Worm (Caenorhabditis elegans) whole organism, young adult: ENCODE measurements around the gene trxr-1.

Source experiments
- B0019.2 ChIP-seq: fragments of 200-800 bp; sonication (Bioruptor generic); conservative IDR thresholded peaks from 2 replicates; pipeline ENCODE4 v1.3.6; 2022; ENCODE audit warnings: missing genetic modification reagents, missing genetic modification characterization, missing compliant biosample characterization
- B0035.1 ChIP-seq: sonication (generic microtip); optimal IDR thresholded peaks from 2 replicates; lab custom pipeline; 2016; ENCODE audit warnings: missing genetic modification characterization, mild to moderate bottlenecking, missing compliant biosample characterization, missing genotype, missing genetic modification reagents
- C06A6.2 ChIP-seq: fragments of 200-800 bp; sonication (Bioruptor generic); conservative IDR thresholded peaks from 2 replicates; pipeline ENCODE4 v1.3.6; 2022; ENCODE audit warnings: missing genetic modification characterization, missing compliant biosample characterization
- C17E4.6 ChIP-seq: fragments of 200-800 bp; sonication (Bioruptor generic); IDR thresholded peaks from 2 replicates; pipeline ENCODE4 v1.3.6; 2022; ENCODE audit warnings: missing genetic modification reagents, missing genetic modification characterization, missing compliant biosample characterization
- D2030.7 ChIP-seq: fragments of 200-800 bp; sonication (Bioruptor generic); IDR thresholded peaks from 2 replicates; pipeline ENCODE4 v1.3.6; 2022; ENCODE audit warnings: missing genetic modification reagents, missing genetic modification characterization, missing compliant biosample characterization
- F23B12.7 ChIP-seq: sonication (generic microtip); optimal IDR thresholded peaks from 2 replicates; lab custom pipeline; 2017; ENCODE audit warnings: missing genetic modification characterization, mild to moderate bottlenecking, missing compliant biosample characterization, antibody characterized with exemption, moderate library complexity; ENCODE audit not compliant: insufficient read depth
- F39B2.1 ChIP-seq: fragments of 200-800 bp; sonication (Bioruptor generic); IDR thresholded peaks from 2 replicates; pipeline ENCODE4 v1.3.6; 2022; ENCODE audit warnings: missing genetic modification reagents, missing genetic modification characterization, missing compliant biosample characterization
- F49E8.2 ChIP-seq: sonication (generic microtip); optimal IDR thresholded peaks from 3 replicates; lab custom pipeline; 2017; ENCODE audit warnings: missing genetic modification characterization, mild to moderate bottlenecking, missing compliant biosample characterization, antibody characterized with exemption, moderate library complexity; ENCODE audit not compliant: insufficient read depth
- F52B5.7 ChIP-seq: sonication (generic microtip); optimal IDR thresholded peaks from 2 replicates; lab custom pipeline; 2016; ENCODE audit warnings: mild to moderate bottlenecking, missing genetic modification characterization, missing compliant biosample characterization
- K12H6.12 ChIP-seq: fragments of 200-800 bp; sonication (Bioruptor generic); optimal IDR thresholded peaks from 2 replicates; lab custom pipeline; 2018; ENCODE audit warnings: mild to moderate bottlenecking, missing genetic modification characterization, missing compliant biosample characterization
- Y67H2A.10 ChIP-seq: fragments of 200-800 bp; sonication (Bioruptor generic); conservative IDR thresholded peaks from 2 replicates; pipeline ENCODE4 v1.3.6; 2022; ENCODE audit warnings: missing genetic modification reagents, missing genetic modification characterization, missing compliant biosample characterization
- aptf-2 ChIP-seq: fragments of 200-800 bp; sonication (Bioruptor generic); conservative IDR thresholded peaks from 2 replicates; pipeline ENCODE4 v1.3.6; 2022; ENCODE audit warnings: missing genetic modification reagents, missing genetic modification characterization, missing compliant biosample characterization
- attf-3 ChIP-seq: fragments of 200-800 bp; sonication (Bioruptor generic); conservative IDR thresholded peaks from 2 replicates; pipeline ENCODE4 v1.3.6; 2022; ENCODE audit warnings: missing genetic modification reagents, missing genetic modification characterization, missing compliant biosample characterization
- attf-5 ChIP-seq: fragments of 200-800 bp; sonication (Bioruptor generic); optimal IDR thresholded peaks from 2 replicates; lab custom pipeline; 2018; ENCODE audit warnings: mild to moderate bottlenecking, missing genetic modification characterization, missing compliant biosample characterization
- ccch-3 ChIP-seq: fragments of 200-800 bp; sonication (Bioruptor generic); optimal IDR thresholded peaks from 2 replicates; lab custom pipeline; 2018; ENCODE audit warnings: mild to moderate bottlenecking, missing genetic modification characterization, missing compliant biosample characterization
- cebp-1 ChIP-seq, 2 experiments: fragments of 200-800 bp in 1 of 2; sonication (Bioruptor generic) in 1 of 2; sonication (generic microtip) in 1 of 2; IDR thresholded peaks in 1 of 2; optimal IDR thresholded peaks in 1 of 2; 2 replicates each; pipeline versions ENCODE4 v1.3.6 to Lab custom; 2017 to 2022; ENCODE audit warnings: missing compliant biosample characterization in 2 of 2, missing genetic modification characterization in 2 of 2, mild to moderate bottlenecking in 1 of 2, missing genetic modification reagents in 1 of 2, moderate library complexity in 1 of 2
- ceh-27 ChIP-seq: fragments of 200-800 bp; sonication (Bioruptor generic); optimal IDR thresholded peaks from 2 replicates; lab custom pipeline; 2018; ENCODE audit warnings: mild to moderate bottlenecking, missing genetic modification characterization, moderate library complexity, missing compliant biosample characterization
- dpff-1 ChIP-seq: sonication (generic microtip); optimal IDR thresholded peaks from 2 replicates; lab custom pipeline; 2017; ENCODE audit warnings: mild to moderate bottlenecking, missing genetic modification characterization, missing compliant biosample characterization
- dpl-1 ChIP-seq: fragments of 150-350 bp; optimal IDR thresholded peaks from 2 replicates; lab custom pipeline; 2014; ENCODE audit warnings: missing biosample characterization, missing genetic modification reagents, missing genetic modification characterization
- egrh-3 ChIP-seq: fragments of 200-800 bp; sonication (Bioruptor generic); IDR thresholded peaks from 2 replicates; pipeline ENCODE4 v1.3.6; 2022; ENCODE audit warnings: missing genetic modification reagents, missing genetic modification characterization, missing compliant biosample characterization
- gei-17 ChIP-seq: fragments of 200-800 bp; sonication (Bioruptor generic); optimal IDR thresholded peaks from 2 replicates; lab custom pipeline; 2018; ENCODE audit warnings: mild to moderate bottlenecking, missing genetic modification characterization, missing compliant biosample characterization
- hlh-12 ChIP-seq: sonication (generic microtip); optimal IDR thresholded peaks from 2 replicates; lab custom pipeline; 2016; ENCODE audit warnings: missing genetic modification characterization, missing compliant biosample characterization
- hlh-26 ChIP-seq: fragments of 200-800 bp; sonication (Bioruptor generic); conservative IDR thresholded peaks from 2 replicates; pipeline ENCODE4 v1.3.6; 2022; ENCODE audit warnings: missing genetic modification reagents, missing genetic modification characterization, missing compliant biosample characterization
- hmg-1.2 ChIP-seq: fragments of 200-800 bp; sonication (Bioruptor generic); IDR thresholded peaks from 2 replicates; pipeline ENCODE4 v1.3.6; 2022; ENCODE audit warnings: missing genetic modification reagents, missing genetic modification characterization, missing compliant biosample characterization
- hmg-20 ChIP-seq: fragments of 200-800 bp; sonication (Bioruptor generic); IDR thresholded peaks from 2 replicates; pipeline ENCODE4 v1.3.6; 2022; ENCODE audit warnings: missing genetic modification reagents, missing genetic modification characterization, missing compliant biosample characterization
- lag-1 ChIP-seq: fragments of 200-800 bp; sonication (Bioruptor generic); IDR thresholded peaks from 2 replicates; pipeline ENCODE4 v1.3.6; 2022; ENCODE audit warnings: missing genetic modification reagents, missing genetic modification characterization, missing compliant biosample characterization
- let-526 ChIP-seq: fragments of 200-800 bp; sonication (Bioruptor generic); IDR thresholded peaks from 2 replicates; pipeline ENCODE4 v1.3.6; 2022; ENCODE audit warnings: missing genetic modification reagents, missing genetic modification characterization, missing compliant biosample characterization
- let-607 ChIP-seq, 2 experiments: fragments of 200-800 bp in 1 of 2; sonication (Bioruptor generic) in 1 of 2; sonication (generic microtip) in 1 of 2; optimal IDR thresholded peaks; 2 replicates each; lab custom pipeline; 2016 to 2018; ENCODE audit warnings: mild to moderate bottlenecking in 2 of 2, missing compliant biosample characterization in 2 of 2, missing genetic modification characterization in 2 of 2, moderate library complexity in 2 of 2, missing genotype in 1 of 2
- lin-26 ChIP-seq: fragments of 200-800 bp; sonication (Bioruptor generic); IDR thresholded peaks from 2 replicates; pipeline ENCODE4 v1.3.6; 2022; ENCODE audit warnings: missing genetic modification reagents, missing genetic modification characterization, missing compliant biosample characterization
- lin-40 ChIP-seq: sonication (generic microtip); optimal IDR thresholded peaks from 2 replicates; lab custom pipeline; 2016; ENCODE audit warnings: missing genetic modification characterization, mild to moderate bottlenecking, missing compliant biosample characterization, missing genotype, missing genetic modification reagents
- lsl-1 ChIP-seq: fragments of 200-800 bp; sonication (Bioruptor generic); optimal IDR thresholded peaks from 2 replicates; lab custom pipeline; 2018; ENCODE audit warnings: mild to moderate bottlenecking, missing genetic modification characterization, moderate library complexity, missing compliant biosample characterization
- madf-10 ChIP-seq: sonication (generic microtip); optimal IDR thresholded peaks from 2 replicates; lab custom pipeline; 2016; ENCODE audit warnings: mild to moderate bottlenecking, missing genetic modification characterization, missing compliant biosample characterization
- madf-3 ChIP-seq: fragments of 200-800 bp; sonication (Bioruptor generic); IDR thresholded peaks from 2 replicates; pipeline ENCODE4 v1.3.6; 2022; ENCODE audit warnings: missing genetic modification reagents, missing genetic modification characterization, missing compliant biosample characterization
- mxl-1 ChIP-seq: sonication (generic microtip); optimal IDR thresholded peaks from 2 replicates; lab custom pipeline; 2016; ENCODE audit warnings: missing genetic modification characterization, missing compliant biosample characterization
- nhr-120 ChIP-seq: fragments of 200-800 bp; sonication (Bioruptor generic); IDR thresholded peaks from 2 replicates; pipeline ENCODE4 v1.3.6; 2022; ENCODE audit warnings: missing genetic modification characterization, missing compliant biosample characterization
- nhr-179 ChIP-seq: sonication (generic microtip); optimal IDR thresholded peaks from 2 replicates; lab custom pipeline; 2016; ENCODE audit warnings: mild to moderate bottlenecking, missing genetic modification characterization, missing compliant biosample characterization
- nhr-80 ChIP-seq: sonication (generic microtip); optimal IDR thresholded peaks from 2 replicates; lab custom pipeline; 2016; ENCODE audit warnings: missing genetic modification characterization, missing compliant biosample characterization
- rcor-1 ChIP-seq: fragments of 200-800 bp; sonication (Bioruptor generic); IDR thresholded peaks from 2 replicates; pipeline ENCODE4 v1.3.6; 2022; ENCODE audit warnings: missing genetic modification reagents, missing genetic modification characterization, missing compliant biosample characterization
- repo-1 ChIP-seq: sonication (generic microtip); optimal IDR thresholded peaks from 2 replicates; lab custom pipeline; 2017; ENCODE audit warnings: mild to moderate bottlenecking, missing genetic modification characterization, missing compliant biosample characterization
- sea-2 ChIP-seq: fragments of 200-800 bp; sonication (Bioruptor generic); IDR thresholded peaks from 2 replicates; pipeline ENCODE4 v1.3.6; 2022; ENCODE audit warnings: missing genetic modification characterization, missing compliant biosample characterization
- somi-1 ChIP-seq: fragments of 200-800 bp; sonication (Bioruptor generic); optimal IDR thresholded peaks from 2 replicates; lab custom pipeline; 2018; ENCODE audit warnings: mild to moderate bottlenecking, missing genetic modification characterization, missing compliant biosample characterization
- sptf-2 ChIP-seq: fragments of 200-800 bp; sonication (Bioruptor generic); optimal IDR thresholded peaks from 2 replicates; lab custom pipeline; 2018; ENCODE audit warnings: mild to moderate bottlenecking, missing genetic modification characterization, missing compliant biosample characterization
- tbx-9 ChIP-seq: sonication (generic microtip); optimal IDR thresholded peaks from 2 replicates; lab custom pipeline; 2016; ENCODE audit warnings: borderline replicate concordance, missing genetic modification characterization, inconsistent platforms, missing compliant biosample characterization
- tlf-1 ChIP-seq: fragments of 200-800 bp; sonication (Bioruptor generic); optimal IDR thresholded peaks from 2 replicates; lab custom pipeline; 2018; ENCODE audit warnings: mild to moderate bottlenecking, missing genetic modification characterization, missing compliant biosample characterization
- xnd-1 ChIP-seq: sonication (generic microtip); optimal IDR thresholded peaks from 2 replicates; lab custom pipeline; 2016; ENCODE audit warnings: missing genotype, missing genetic modification reagents, missing genetic modification characterization, missing compliant biosample characterization
- ztf-18 ChIP-seq: sonication (generic microtip); optimal IDR thresholded peaks from 2 replicates; lab custom pipeline; 2016; ENCODE audit warnings: missing genotype, mild to moderate bottlenecking, missing genetic modification characterization, missing compliant biosample characterization
- ztf-22 ChIP-seq: fragments of 200-800 bp; sonication (Bioruptor generic); optimal IDR thresholded peaks from 2 replicates; lab custom pipeline; 2018; ENCODE audit warnings: mild to moderate bottlenecking, missing genetic modification characterization, moderate library complexity, missing compliant biosample characterization
- ztf-6 ChIP-seq: fragments of 200-800 bp; sonication (Bioruptor generic); IDR thresholded peaks from 2 replicates; pipeline ENCODE4 v1.3.6; 2022; ENCODE audit warnings: missing genetic modification reagents, missing genetic modification characterization, missing compliant biosample characterization

The trxr-1 gene

ce11 chrIV:7043430-7043829 is 31.7 kb downstream of the trxr-1 start (continued):
- TF ChIP-seq lag-1 (GFP tag; lab: Robert Waterston, UW) (no peak), madf-10 (tag; lab: Kevin White, UChicago) (no peak), hlh-26 (GFP tag; lab: Robert Waterston, UW) (no peak), let-607 (tag; optimal IDR thresholded peaks at IDR 0.05; lab: Kevin White, UChicago) (no peak), F49E8.2 (tag; lab: Kevin White, UChicago) (peak; percentile 87), cebp-1 (GFP tag; IDR thresholded peaks at IDR 0.05; lab: Robert Waterston, UW) (no peak), cebp-1 (tag; optimal IDR thresholded peaks at IDR 0.05; lab: Kevin White, UChicago) (peak; percentile 55), repo-1 (tag; lab: Kevin White, UChicago) (no peak), egrh-3 (GFP tag; lab: Robert Waterston, UW) (no peak), C17E4.6 (GFP tag; lab: Robert Waterston, UW) (peak; percentile 57; the same call in 1 of the 2 replicates), hmg-1.2 (peak; percentile 39; the same call in 1 of the 2 replicates), mxl-1 (tag; lab: Kevin White, UChicago) (no peak), ztf-6 (no peak), lin-26 (GFP tag; lab: Robert Waterston, UW) (peak; percentile 47; the same call in 1 of the 2 replicates), B0019.2 (no peak), ztf-22 (GFP tag; lab: Kevin White, UChicago) (no peak), F39B2.1 (no peak; the same call in none of the 2 replicates), lsl-1 (GFP tag; lab: Kevin White, UChicago) (peak; percentile 31), F52B5.7 (tag; lab: Kevin White, UChicago) (peak; percentile 28), C06A6.2 (no peak), nhr-120 (GFP tag; lab: Robert Waterston, UW) (no peak), ceh-27 (GFP tag; lab: Kevin White, UChicago) (no peak), ztf-18 (peak; percentile 56), tbx-9 (tag; lab: Kevin White, UChicago) (no peak), somi-1 (no peak), hlh-12 (no peak), F23B12.7 (no peak), xnd-1 (peak; percentile 62), D2030.7 (GFP tag; lab: Robert Waterston, UW) (peak; percentile 60), sea-2 (GFP tag; lab: Robert Waterston, UW) (no peak), attf-5 (no peak), let-526 (GFP tag; lab: Robert Waterston, UW) (no peak), sptf-2 (no peak), nhr-179 (tag; lab: Kevin White, UChicago) (no peak), gei-17 (GFP tag; lab: Kevin White, UChicago) (no peak), Y67H2A.10 (GFP tag; lab: Robert Waterston, UW) (no peak), B0035.1 (tag; lab: Kevin White, UChicago) (no peak), aptf-2 (GFP tag; lab: Robert Waterston, UW) (no peak), hmg-20 (GFP tag; lab: Robert Waterston, UW) (0 out of 2 replicates have a peak, but pooled peaks have one; percentile 17), dpl-1 (no peak), K12H6.12 (no peak), tlf-1 (GFP tag; lab: Kevin White, UChicago) (peak; percentile 42), dpff-1 (tag; lab: Kevin White, UChicago) (no peak), ccch-3 (GFP tag; lab: Kevin White, UChicago) (no peak), attf-3 (GFP tag; lab: Robert Waterston, UW) (no peak), rcor-1 (GFP tag; lab: Robert Waterston, UW) (peak; percentile 82), nhr-80 (no peak), madf-3 (GFP tag; lab: Robert Waterston, UW) (peak; percentile 69; the same call in 1 of the 2 replicates), lin-40 (tag; lab: Kevin White, UChicago) (no peak)
